Fruit fly (Drosophila melanogaster) whole organism, pupa: ENCODE results near the gene CG6443.

ENCODE experiments used
- CG12605 ChIP-seq: fragments of 200-800 bp; sonication (Bioruptor generic); IDR thresholded peaks from 2 replicates; pipeline ENCODE4 v1.3.6; 2022; ENCODE audit warnings: missing biosample characterization, missing genetic modification characterization
- CG32121 ChIP-seq: fragments of 200-800 bp; sonication (Bioruptor generic); IDR thresholded peaks from 2 replicates; pipeline ENCODE4 v1.3.6; 2022; ENCODE audit warnings: missing biosample characterization, missing genetic modification characterization
- CG4496 ChIP-seq: fragments of 200-800 bp; sonication (Bioruptor generic); IDR thresholded peaks from 3 replicates; pipeline ENCODE4 v1.3.6; 2022; ENCODE audit warnings: missing biosample characterization, missing genetic modification characterization
- CG8301 ChIP-seq: fragments of 200-800 bp; sonication (Bioruptor generic); optimal IDR thresholded peaks from 2 replicates; lab custom pipeline; 2018; ENCODE audit warnings: missing biosample characterization, mild to moderate bottlenecking, missing genetic modification characterization
- CG9948 ChIP-seq: fragments of 200-800 bp; sonication (Bioruptor generic); optimal IDR thresholded peaks from 2 replicates; lab custom pipeline; 2018; ENCODE audit warnings: missing biosample characterization, mild to moderate bottlenecking, missing genetic modification characterization, moderate library complexity

CG6443 gene

dm6 chr2L:10774041-10774440, 45.3 kb downstream of the CG6443 start:
- no peak for TF ChIP-seq CG9948
- TF ChIP-seq CG12605: peak; percentile 42; the same call in 1 of the 2 replicates
- TF ChIP-seq CG32121 (GFP tag; lab: Robert Waterston, UW): no peak
- TF ChIP-seq CG8301 (tag; lab: Kevin White, UChicago): no peak
- peak; percentile 33; the same call in 1 of the 3 replicates for TF ChIP-seq CG4496 (GFP tag; lab: Robert Waterston, UW)
